Worm (Caenorhabditis elegans) whole organism, dauer: ENCODE measurements around the gene C50C3.5.

ENCODE experiments used
- unc-62 ChIP-seq: sonication (generic microtip); optimal IDR thresholded peaks from 2 replicates; lab custom pipeline; 2017; ENCODE audit warnings: missing biosample characterization, missing genetic modification reagents, missing genetic modification characterization

The C50C3.5 gene

ce11 chrIII:8178924-8179323, at the start of gene C50C3.5:
Gene C50C3.5 (plus strand): TSS chrIII:8179224.
- TF ChIP-seq unc-62 (GFP tag; lab: Kevin White, UChicago): no peak

ce11 chrIII:8130177-8130902, 48.7 kb upstream of the C50C3.5 start, which contains the start of the genes rpl-21 and C14B9.10:
Gene rpl-21 (minus strand): TSS chrIII:8130227.
Gene C14B9.10 (plus strand): TSS chrIII:8130852.
- no peak for TF ChIP-seq unc-62 (GFP tag; lab: Kevin White, UChicago)

- no peak for TF ChIP-seq unc-62 (GFP tag; lab: Kevin White, UChicago)
Measured at ce11 chrIII:8132496-8132895, 46.5 kb upstream of the C50C3.5 start.

ce11 chrIII:8133346-8133745, 45.7 kb upstream of the C50C3.5 start, which contains the start of gene C14B9.2:
Gene C14B9.2 (plus strand): TSS chrIII:8133665.
- no peak for TF ChIP-seq unc-62 (GFP tag; lab: Kevin White, UChicago)

- no peak for TF ChIP-seq unc-62 (GFP tag; lab: Kevin White, UChicago)
Measured at ce11 chrIII:8136517-8137099, 42.4 kb upstream of the C50C3.5 start.

ce11 chrIII:8137777-8138176, 41.2 kb upstream of the C50C3.5 start, which contains the start of gene hsp-12.2:
Gene hsp-12.2 (plus strand): TSS chrIII:8138077.
- no peak for TF ChIP-seq unc-62 (GFP tag; lab: Kevin White, UChicago)

ce11 chrIII:8142217-8142616, 36.8 kb upstream of the C50C3.5 start:
- TF ChIP-seq unc-62 (GFP tag; lab: Kevin White, UChicago): no peak

- TF ChIP-seq unc-62 (GFP tag; lab: Kevin White, UChicago): no peak
Measured at ce11 chrIII:8144574-8145065, 34.4 kb upstream of the C50C3.5 start, which contains the start of the genes C14B9.8 and mrpl-18. Gene C14B9.8 (minus strand): TSS chrIII:8144629. Gene mrpl-18 (plus strand): TSS chrIII:8145015.

ce11 chrIII:8145971-8146370, 33.1 kb upstream of the C50C3.5 start:
- no peak for TF ChIP-seq unc-62 (GFP tag; lab: Kevin White, UChicago)

- no peak for TF ChIP-seq unc-62 (GFP tag; lab: Kevin White, UChicago)
Measured at ce11 chrIII:8148751-8149150, 30.3 kb upstream of the C50C3.5 start, which contains the start of gene D2007.2. Gene D2007.2 (plus strand): TSS chrIII:8148963.

ce11 chrIII:8154423-8154822, 24.6 kb upstream of the C50C3.5 start:
- TF ChIP-seq unc-62 (GFP tag; lab: Kevin White, UChicago): no peak

ce11 chrIII:8155166-8155565, 23.9 kb upstream of the C50C3.5 start, which contains the start of gene D2007.1:
Gene D2007.1 (plus strand): TSS chrIII:8155466.
- TF ChIP-seq unc-62 (GFP tag; lab: Kevin White, UChicago): no peak

ce11 chrIII:8158140-8158786, 20.8 kb upstream of the C50C3.5 start, which contains the start of gene atg-13:
Gene atg-13 (minus strand): TSS chrIII:8158190.
- TF ChIP-seq unc-62 (GFP tag; lab: Kevin White, UChicago): no peak

- no peak for TF ChIP-seq unc-62 (GFP tag; lab: Kevin White, UChicago)
Measured at ce11 chrIII:8161238-8161637, 17.8 kb upstream of the C50C3.5 start, which contains the start of gene inpp-5K. Gene inpp-5K (minus strand): TSS chrIII:8161338.

ce11 chrIII:8163283-8163682, 15.7 kb upstream of the C50C3.5 start, which contains the start of gene bath-42:
Gene bath-42 (minus strand): TSS chrIII:8163383.
- TF ChIP-seq unc-62 (GFP tag; lab: Kevin White, UChicago): no peak
